Fruit fly (Drosophila melanogaster) whole organism, embryonic: ENCODE measurements around the gene Bfc.

Experiments
- CG10366 ChIP-seq: fragments of 200-800 bp; sonication (Bioruptor generic); IDR thresholded peaks from 2 replicates; pipeline ENCODE4 v1.3.6; 2022; ENCODE audit warnings: missing biosample characterization, missing genetic modification characterization
- CG12769 ChIP-seq: fragments of 200-800 bp; sonication (Bioruptor generic); optimal IDR thresholded peaks from 2 replicates; lab custom pipeline; 2019; ENCODE audit warnings: missing biosample characterization, mild to moderate bottlenecking, missing genetic modification characterization, moderate library complexity
- CG18764 ChIP-seq: fragments of 200-800 bp; sonication (Bioruptor generic); optimal IDR thresholded peaks from 3 replicates; lab custom pipeline; 2016; ENCODE audit warnings: missing biosample characterization, missing genetic modification characterization
- CG2116 ChIP-seq: fragments of 200-800 bp; sonication (Bioruptor generic); optimal IDR thresholded peaks from 3 replicates; lab custom pipeline; 2018; ENCODE audit warnings: missing biosample characterization, mild to moderate bottlenecking, missing genetic modification characterization
- CG2120 ChIP-seq: fragments of 200-800 bp; sonication (Bioruptor generic); optimal IDR thresholded peaks from 3 replicates; lab custom pipeline; 2016; ENCODE audit warnings: missing biosample characterization, missing genetic modification characterization
- CG2199 ChIP-seq: fragments of 200-800 bp; sonication (Bioruptor generic); IDR thresholded peaks from 3 replicates; pipeline ENCODE4 v1.3.6; 2022; ENCODE audit warnings: missing biosample characterization, missing genetic modification characterization
- CG30020 ChIP-seq: fragments of 200-800 bp; optimal IDR thresholded peaks from 2 replicates; lab custom pipeline; 2019; ENCODE audit warnings: missing biosample characterization, mild to moderate bottlenecking, missing genetic modification characterization, moderate library complexity
- CG30403 ChIP-seq: fragments of 200-800 bp; sonication (Bioruptor generic); optimal IDR thresholded peaks from 3 replicates; lab custom pipeline; 2016; ENCODE audit warnings: missing biosample characterization, missing genetic modification characterization
- CG30431 ChIP-seq: fragments of 200-800 bp; sonication (Bioruptor generic); optimal IDR thresholded peaks from 2 replicates; lab custom pipeline; 2017; ENCODE audit warnings: missing biosample characterization, missing genetic modification characterization
- CG32532 ChIP-seq: fragments of 200-800 bp; sonication (Bioruptor generic); IDR thresholded peaks from 2 replicates; pipeline ENCODE4 v1.3.6; 2022; ENCODE audit warnings: missing biosample characterization, missing genetic modification characterization
- CG3995 ChIP-seq: fragments of 200-800 bp; sonication (Bioruptor generic); optimal IDR thresholded peaks from 3 replicates; lab custom pipeline; 2016; ENCODE audit warnings: missing biosample characterization, missing genetic modification characterization
- CG4707 ChIP-seq: fragments of 200-800 bp; sonication (Bioruptor generic); optimal IDR thresholded peaks from 2 replicates; lab custom pipeline; 2018; ENCODE audit warnings: missing biosample characterization, mild to moderate bottlenecking, missing genetic modification characterization, moderate library complexity
- CG6254 ChIP-seq: fragments of 200-800 bp; sonication (Bioruptor generic); optimal IDR thresholded peaks from 3 replicates; lab custom pipeline; 2017; ENCODE audit warnings: mild to moderate bottlenecking, missing biosample characterization, missing genetic modification reagents, missing genetic modification characterization
- CG7556 ChIP-seq: fragments of 200-800 bp; sonication (Bioruptor generic); optimal IDR thresholded peaks from 2 replicates; lab custom pipeline; 2017; ENCODE audit warnings: missing biosample characterization, mild to moderate bottlenecking, missing genetic modification characterization
- CG7963 ChIP-seq: fragments of 200-800 bp; sonication (Bioruptor generic); IDR thresholded peaks from 3 replicates; pipeline ENCODE4 v1.3.6; 2022; ENCODE audit warnings: missing biosample characterization, missing genetic modification characterization; ENCODE audit not compliant: partially characterized antibody
- Camta ChIP-seq: fragments of 200-800 bp; sonication (Bioruptor generic); optimal IDR thresholded peaks from 2 replicates; lab custom pipeline; 2016; ENCODE audit warnings: missing biosample characterization, missing genetic modification characterization
- Chrac-16 ChIP-seq: fragments of 200-800 bp; sonication (Bioruptor generic); optimal IDR thresholded peaks from 3 replicates; lab custom pipeline; 2016; ENCODE audit warnings: missing biosample characterization, missing genetic modification characterization
- Deaf1 ChIP-seq: fragments of 200-800 bp; optimal IDR thresholded peaks from 3 replicates; lab custom pipeline; 2019; ENCODE audit warnings: missing biosample characterization, mild to moderate bottlenecking, missing genetic modification characterization, moderate library complexity
- Dfd ChIP-seq, 2 experiments: fragments of >200 bp; optimal IDR thresholded peaks; 2 replicates each; lab custom pipeline; 2017; ENCODE audit warnings: missing biosample characterization in 2 of 2, missing genetic modification characterization in 2 of 2
- Elba2 ChIP-seq: fragments of 200-800 bp; sonication (Bioruptor generic); optimal IDR thresholded peaks from 3 replicates; lab custom pipeline; 2016; ENCODE audit warnings: missing biosample characterization, missing genetic modification characterization
- Ets65A ChIP-seq: fragments of 200-800 bp; sonication (Bioruptor generic); peaks from one replicate; lab custom pipeline; 2016; ENCODE audit warnings: missing biosample characterization, missing genetic modification characterization
- Fer1 ChIP-seq: fragments of 200-800 bp; sonication (Bioruptor generic); optimal IDR thresholded peaks from 2 replicates; lab custom pipeline; 2017; ENCODE audit warnings: missing biosample characterization, mild to moderate bottlenecking, missing genetic modification characterization
- GATAe ChIP-seq: fragments of 200-800 bp; sonication (Bioruptor generic); conservative IDR thresholded peaks from 2 replicates; pipeline ENCODE4 v1.3.6; 2022; ENCODE audit warnings: missing biosample characterization, missing genetic modification characterization
- Jarid2 ChIP-seq: fragments of 200-800 bp; sonication (Bioruptor generic); optimal IDR thresholded peaks from 3 replicates; lab custom pipeline; 2017; ENCODE audit warnings: mild to moderate bottlenecking, missing biosample characterization, missing genetic modification reagents, missing genetic modification characterization
- MBD-R2 ChIP-seq: fragments of 200-800 bp; sonication (Bioruptor generic); IDR thresholded peaks from 2 replicates; pipeline ENCODE4 v1.3.6; 2022; ENCODE audit warnings: missing biosample characterization, missing genetic modification characterization
- Max ChIP-seq: fragments of 200-800 bp; sonication (Bioruptor generic); optimal IDR thresholded peaks from 2 replicates; lab custom pipeline; 2016; ENCODE audit warnings: missing biosample characterization, mild to moderate bottlenecking, missing genetic modification characterization
- Meics ChIP-seq: fragments of 200-800 bp; sonication (Bioruptor generic); optimal IDR thresholded peaks from 2 replicates; lab custom pipeline; 2017; ENCODE audit warnings: missing biosample characterization, mild to moderate bottlenecking, missing genetic modification characterization
- Myb ChIP-seq: fragments of 200-800 bp; sonication (Bioruptor generic); optimal IDR thresholded peaks from 2 replicates; lab custom pipeline; 2016; ENCODE audit warnings: missing biosample characterization, missing genetic modification characterization
- Nf-YC ChIP-seq: fragments of 200-800 bp; optimal IDR thresholded peaks from 3 replicates; lab custom pipeline; 2019; ENCODE audit warnings: missing biosample characterization, mild to moderate bottlenecking, missing genetic modification characterization, moderate library complexity
- Scr ChIP-seq: fragments of 200-800 bp; sonication (Bioruptor generic); IDR thresholded peaks from 2 replicates; pipeline ENCODE4 v1.3.6; 2022; ENCODE audit warnings: missing biosample characterization, missing genetic modification characterization; ENCODE audit not compliant: partially characterized antibody
- ac ChIP-seq: fragments of 200-800 bp; sonication (Bioruptor generic); optimal IDR thresholded peaks from 3 replicates; lab custom pipeline; 2017; ENCODE audit warnings: missing biosample characterization, mild to moderate bottlenecking, missing genetic modification characterization
- ara ChIP-seq: fragments of 200-800 bp; sonication (Bioruptor generic); IDR thresholded peaks from 2 replicates; pipeline ENCODE4 v1.3.6; 2022; ENCODE audit warnings: missing biosample characterization, missing genetic modification characterization
- da ChIP-seq: fragments of 200-800 bp; sonication (Bioruptor generic); optimal IDR thresholded peaks from 2 replicates; lab custom pipeline; 2016; ENCODE audit warnings: missing biosample characterization, missing genetic modification characterization
- disco-r ChIP-seq: fragments of 200-800 bp; sonication (Bioruptor generic); optimal IDR thresholded peaks from 2 replicates; lab custom pipeline; 2016; ENCODE audit warnings: missing biosample characterization, missing genetic modification characterization
- fd102C ChIP-seq: fragments of 200-800 bp; sonication (Bioruptor generic); optimal IDR thresholded peaks from 2 replicates; lab custom pipeline; 2018; ENCODE audit warnings: missing biosample characterization, mild to moderate bottlenecking, missing genetic modification characterization, moderate library complexity
- grau ChIP-seq: fragments of 200-800 bp; optimal IDR thresholded peaks from 3 replicates; lab custom pipeline; 2019; ENCODE audit warnings: missing biosample characterization, mild to moderate bottlenecking, missing genetic modification characterization, moderate library complexity
- ind ChIP-seq: fragments of 200-800 bp; sonication (Bioruptor generic); optimal IDR thresholded peaks from 3 replicates; lab custom pipeline; 2016; ENCODE audit warnings: missing biosample characterization, missing genetic modification characterization
- klu ChIP-seq: fragments of 200-800 bp; sonication (Bioruptor generic); IDR thresholded peaks from 2 replicates; pipeline ENCODE4 v1.3.6; 2022; ENCODE audit warnings: missing biosample characterization, missing genetic modification characterization
- kni ChIP-seq: fragments of 200-800 bp; sonication (Bioruptor generic); optimal IDR thresholded peaks from 3 replicates; lab custom pipeline; 2017; ENCODE audit warnings: mild to moderate bottlenecking, missing biosample characterization, missing genetic modification reagents, missing genetic modification characterization
- nerfin-2 ChIP-seq: fragments of 200-800 bp; sonication (Bioruptor generic); IDR thresholded peaks from 2 replicates; pipeline ENCODE4 v1.3.6; 2022; ENCODE audit warnings: missing biosample characterization, missing genetic modification characterization; ENCODE audit not compliant: partially characterized antibody
- pan ChIP-seq, 4 experiments: fragments of >200 bp in 3 of 4; fragments of 200-800 bp in 1 of 4; sonication (Bioruptor generic) in 1 of 4; optimal IDR thresholded peaks in 3 of 4; IDR thresholded peaks in 1 of 4; 2 replicates each; pipeline versions ENCODE4 v1.3.6 to Lab custom; 2017 to 2022; ENCODE audit warnings: missing biosample characterization in 2 of 4, missing genetic modification characterization in 2 of 4, mixed read lengths in 1 of 4
- pros ChIP-seq: fragments of 200-800 bp; sonication (Bioruptor generic); optimal IDR thresholded peaks from 3 replicates; lab custom pipeline; 2019; ENCODE audit warnings: missing biosample characterization, mild to moderate bottlenecking, missing genetic modification characterization, moderate library complexity
- slp2 ChIP-seq: fragments of 200-800 bp; sonication (Bioruptor generic); optimal IDR thresholded peaks from 2 replicates; lab custom pipeline; 2016; ENCODE audit warnings: missing biosample characterization, missing genetic modification characterization
- sqz ChIP-seq: fragments of 200-800 bp; sonication (Bioruptor generic); optimal IDR thresholded peaks from 3 replicates; lab custom pipeline; 2018; ENCODE audit warnings: missing biosample characterization, mild to moderate bottlenecking, missing genetic modification characterization
- ssp ChIP-seq: fragments of 200-800 bp; sonication (Bioruptor generic); IDR thresholded peaks from 2 replicates; pipeline ENCODE4 v1.3.6; 2022; ENCODE audit warnings: missing biosample characterization, missing genetic modification characterization
- toy ChIP-seq: fragments of 200-800 bp; sonication (Bioruptor generic); IDR thresholded peaks from 2 replicates; pipeline ENCODE4 v1.3.6; 2022; ENCODE audit warnings: missing biosample characterization, missing genetic modification characterization
- zen2 ChIP-seq: fragments of 200-800 bp; sonication (Bioruptor generic); IDR thresholded peaks from 3 replicates; pipeline ENCODE4 v1.3.6; 2022; ENCODE audit warnings: missing biosample characterization, missing genetic modification characterization; ENCODE audit not compliant: partially characterized antibody
- zf30C ChIP-seq: fragments of 200-800 bp; sonication (Bioruptor generic); optimal IDR thresholded peaks from 3 replicates; lab custom pipeline; 2018; ENCODE audit warnings: missing biosample characterization, mild to moderate bottlenecking, missing genetic modification characterization

The Bfc gene

dm6 chr3L:1204674-1205547, 45.6 kb upstream of the Bfc start, which contains the start of gene CG9119 (continued):
- TF ChIP-seq ssp (GFP tag; lab: Robert Waterston, UW) (peak; percentile 43), CG30020 (tag; lab: Kevin White, UChicago) (no peak), ara (GFP tag; lab: Robert Waterston, UW) (0 out of 2 replicates have a peak, but pooled peaks have one; percentile 6), slp2 (GFP tag; lab: Kevin White, UChicago) (peak; percentile 62), zen2 (no peak), CG2116 (no peak), Myb (peak; percentile 70), CG30403 (peak; percentile 64), CG7963 (GFP tag; lab: Robert Waterston, UW) (no peak), Nf-YC (tag; lab: Kevin White, UChicago) (peak; percentile 54), MBD-R2 (GFP tag; lab: Robert Waterston, UW) (no peak), ac (GFP tag; lab: Kevin White, UChicago) (no peak), sqz (GFP tag; lab: Kevin White, UChicago) (peak; percentile 47), Elba2 (GFP tag; lab: Kevin White, UChicago) (no peak), Ets65A (GFP tag; lab: Kevin White, UChicago) (peak; percentile 95), da (GFP tag; lab: Kevin White, UChicago) (peak; percentile 23), CG6254 (GFP tag; lab: Kevin White, UChicago) (peak; percentile 88), Deaf1 (peak; percentile 90), Meics (GFP tag; lab: Kevin White, UChicago) (peak; percentile 75), Scr (GFP tag; lab: Robert Waterston, UW) (no peak), disco-r (GFP tag; lab: Kevin White, UChicago) (peak; percentile 10), Jarid2 (no peak), pros (GFP tag; lab: Kevin White, UChicago) (no peak), fd102C (GFP tag; lab: Kevin White, UChicago) (no peak), kni (peak; percentile 49), ind (GFP tag; lab: Kevin White, UChicago) (peak; percentile 80), zf30C (GFP tag; lab: Kevin White, UChicago) (no peak), CG2120 (peak; percentile 87), nerfin-2 (GFP tag; lab: Robert Waterston, UW) (no peak), pan (optimal IDR thresholded peaks at IDR 0.05; lab: Kevin White, UChicago) (no peak), pan (GFP tag; optimal IDR thresholded peaks at IDR 0.05 in 1 of 2, IDR thresholded peaks at IDR 0.05 in 1 of 2) (peak in 1 of 2 experiments; percentile 45), CG4707 (no peak), Max (GFP tag; lab: Kevin White, UChicago) (no peak), CG30431 (GFP tag; lab: Kevin White, UChicago) (peak; percentile 49), Camta (peak; percentile 56), Dfd (GFP tag; optimal IDR thresholded peaks at IDR 0.05; lab: Kevin White, UChicago) (no peak), grau (tag; lab: Kevin White, UChicago) (peak; percentile 95), klu (GFP tag; lab: Robert Waterston, UW) (peak; percentile 41; the same call in 1 of the 2 replicates), CG7556 (peak; percentile 78), CG18764 (GFP tag; lab: Kevin White, UChicago) (no peak), CG12769 (tag; lab: Kevin White, UChicago) (peak; percentile 63), Chrac-16 (GFP tag; lab: Kevin White, UChicago) (peak; percentile 42), CG2199 (GFP tag; lab: Robert Waterston, UW) (no peak), GATAe (GFP tag; lab: Robert Waterston, UW) (peak; percentile 41), CG3995 (peak; percentile 40), CG32532 (no peak; the same call in none of the 2 replicates), Fer1 (GFP tag; lab: Kevin White, UChicago) (peak; percentile 76), toy (GFP tag; lab: Robert Waterston, UW) (no peak), CG10366 (GFP tag; lab: Robert Waterston, UW) (peak; percentile 44)
